Worm (Caenorhabditis elegans): ENCODE measurements around the gene plx-2.

plx-2 gene

DNA sequence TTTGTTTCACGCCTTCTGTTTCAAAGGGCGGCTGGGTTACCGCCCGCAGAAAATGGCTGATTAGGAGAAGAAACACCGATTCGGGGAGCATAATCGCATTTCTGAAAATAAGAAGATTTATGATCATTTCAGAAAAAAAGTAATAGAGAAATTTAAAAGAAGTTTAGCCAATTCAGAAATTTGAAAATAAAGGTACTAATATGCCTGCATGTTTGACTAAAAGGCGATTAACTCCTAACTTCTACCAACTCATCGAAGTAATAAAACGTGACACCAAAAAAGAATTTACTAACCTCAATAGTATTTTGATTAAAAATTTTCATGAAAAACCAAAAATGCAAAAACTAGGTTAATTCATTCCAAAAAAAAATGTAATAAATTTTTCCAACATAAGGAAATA lies at the start of gene plx-2:
plx-2 (minus strand) TSS at position 101 of the 400 bp plus-strand sequence.
- TF ChIP-seq unc-130 (tag; optimal IDR thresholded peaks at IDR 0.05): no peak
- TF ChIP-seq ceh-90 (tag; optimal IDR thresholded peaks at IDR 0.05): no peak
- TF ChIP-seq nhr-77 (tag; optimal IDR thresholded peaks at IDR 0.05): no peak
- TF ChIP-seq unc-30 (tag; optimal IDR thresholded peaks at IDR 0.05): no peak
- TF ChIP-seq aha-1 (tag; optimal IDR thresholded peaks at IDR 0.05): no peak
- no peak for TF ChIP-seq unc-98 (GFP tag; IDR thresholded peaks at IDR 0.05)
- TF ChIP-seq aly-2 (tag; optimal IDR thresholded peaks at IDR 0.05): no peak
- TF ChIP-seq rnt-1 (tag; optimal IDR thresholded peaks at IDR 0.05): no peak
- TF ChIP-seq irx-1 (tag; optimal IDR thresholded peaks at IDR 0.05): no peak
- no peak for TF ChIP-seq ztf-11 (tag; optimal IDR thresholded peaks at IDR 0.05)
- TF ChIP-seq snpc-4 (tag; optimal IDR thresholded peaks at IDR 0.05): no peak
- TF ChIP-seq efl-1 (optimal IDR thresholded peaks at IDR 0.05): no peak
- TF ChIP-seq efl-1 (GFP tag; optimal IDR thresholded peaks at IDR 0.05 in 1 of 2): no peak
- TF ChIP-seq efl-3 (GFP tag; optimal IDR thresholded peaks at IDR 0.05): no peak
- TF ChIP-seq lin-35 (GFP tag; optimal IDR thresholded peaks at IDR 0.05): no peak
- TF ChIP-seq sox-4 (tag; optimal IDR thresholded peaks at IDR 0.05): no peak
- TF ChIP-seq pax-3 (tag; optimal IDR thresholded peaks at IDR 0.05): no peak
- TF ChIP-seq nhr-90 (tag; optimal IDR thresholded peaks at IDR 0.05; ENCODE audit: poor library complexity): no peak
- no peak for TF ChIP-seq vab-15 (tag; optimal IDR thresholded peaks at IDR 0.05)
- no peak for TF ChIP-seq ztf-4 (tag; optimal IDR thresholded peaks at IDR 0.05)

DNA sequence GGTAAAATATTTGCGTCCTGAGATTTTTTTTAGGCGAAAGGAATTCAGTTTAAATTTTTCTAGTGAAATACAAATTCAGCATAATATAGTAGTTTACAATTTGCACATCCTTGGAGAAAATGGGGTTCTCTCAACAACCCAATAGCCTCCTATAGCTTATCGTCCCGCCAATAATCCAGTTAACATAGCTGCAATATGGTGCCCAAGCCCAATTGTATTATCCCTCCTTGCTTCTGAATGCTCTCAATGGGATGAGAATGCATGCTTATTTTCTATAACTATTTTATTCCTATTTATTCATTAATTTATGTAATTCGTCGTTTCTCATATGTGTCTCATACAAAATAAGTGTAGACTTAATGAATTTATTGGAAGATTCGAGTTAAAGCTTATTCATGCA lies 45.3 kb upstream of the plx-2 start:
- no peak for TF ChIP-seq nhr-85 (tag)

ce11 chrII:14455332-14455731 lies 30.6 kb upstream of the plx-2 start, which contains the start of gene dmsr-6:
dmsr-6 (plus strand) TSS chrII:14455632.
- TF ChIP-seq rnt-1 (tag; optimal IDR thresholded peaks at IDR 0.05): no peak
- no peak for TF ChIP-seq Y116A8C.19 (tag; optimal IDR thresholded peaks at IDR 0.05; ENCODE audit: borderline replicate concordance)
- TF ChIP-seq fos-1 (tag; optimal IDR thresholded peaks at IDR 0.05): no peak
- no peak for TF ChIP-seq efl-1 (optimal IDR thresholded peaks at IDR 0.05)
- TF ChIP-seq efl-1 (GFP tag; optimal IDR thresholded peaks at IDR 0.05 in 1 of 2): no peak
- TF ChIP-seq irx-1 (tag; optimal IDR thresholded peaks at IDR 0.05): no peak
- no peak for TF ChIP-seq aha-1 (tag; optimal IDR thresholded peaks at IDR 0.05)
- no peak for TF ChIP-seq unc-98 (GFP tag; IDR thresholded peaks at IDR 0.05)
- TF ChIP-seq elt-2 (tag; optimal IDR thresholded peaks at IDR 0.05): no peak
- no peak for TF ChIP-seq lir-3 (tag; optimal IDR thresholded peaks at IDR 0.05; ENCODE audit: poor library complexity)
- TF ChIP-seq egl-13 (tag; optimal IDR thresholded peaks at IDR 0.05): no peak
- TF ChIP-seq egl-27 (tag; optimal IDR thresholded peaks at IDR 0.05): no peak
- no peak for TF ChIP-seq mef-2 (tag; optimal IDR thresholded peaks at IDR 0.05)
- no peak for TF ChIP-seq snu-23 (GFP tag; optimal IDR thresholded peaks at IDR 0.05)
- TF ChIP-seq nhr-84 (tag; optimal IDR thresholded peaks at IDR 0.05): no peak
- TF ChIP-seq lin-15B (tag; optimal IDR thresholded peaks at IDR 0.05): no peak
- TF ChIP-seq hpl-2 (GFP tag; optimal IDR thresholded peaks at IDR 0.05): no peak
- no peak for TF ChIP-seq aly-2 (tag; optimal IDR thresholded peaks at IDR 0.05)

DNA sequence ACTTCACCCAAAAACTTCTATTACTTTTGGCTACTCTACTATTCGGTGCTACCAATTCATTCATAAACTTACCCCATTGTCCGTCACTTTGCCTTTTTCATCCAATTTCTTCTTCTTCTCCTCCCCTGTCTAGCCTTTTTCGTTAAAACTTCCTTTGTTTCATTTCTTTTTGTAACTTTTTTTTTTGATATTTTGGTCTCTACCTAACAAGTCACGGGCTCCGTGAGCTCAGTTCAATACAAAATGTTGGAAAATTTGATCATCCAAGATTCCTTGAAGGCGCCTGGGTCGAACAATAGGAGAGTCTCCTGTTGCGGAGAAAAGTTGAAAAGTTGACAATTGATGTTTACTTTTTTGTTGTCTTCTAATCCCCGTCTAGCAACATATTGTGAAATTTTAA lies 27.2 kb upstream of the plx-2 start:
- TF ChIP-seq mab-9 (GFP tag; IDR thresholded peaks at IDR 0.05) (no peak), fkh-10 (GFP tag; optimal IDR thresholded peaks at IDR 0.05) (peak; percentile 31), efl-1 (optimal IDR thresholded peaks at IDR 0.05) (no peak), efl-1 (GFP tag; optimal IDR thresholded peaks at IDR 0.05 in 1 of 2) (peak in 1 of 2 experiments; percentile 89)

ce11 chrII:14441144-14441543 lies 16.5 kb upstream of the plx-2 start, which contains the start of gene smg-8:
smg-8 (plus strand) TSS chrII:14441409.
- TF ChIP-seq fkh-4 (tag; optimal IDR thresholded peaks at IDR 0.05; ENCODE audit: borderline replicate concordance) (no peak), vab-15 (tag; optimal IDR thresholded peaks at IDR 0.05) (no peak), nhr-71 (tag; optimal IDR thresholded peaks at IDR 0.05) (no peak), lin-15B (tag; optimal IDR thresholded peaks at IDR 0.05) (peak; percentile 79), efl-1 (optimal IDR thresholded peaks at IDR 0.05) (peak; percentile 98 to 100), efl-1 (GFP tag; optimal IDR thresholded peaks at IDR 0.05 in 1 of 2) (peak; percentile 98 to 100), egl-13 (tag; optimal IDR thresholded peaks at IDR 0.05) (peak; percentile 73), zip-4 (GFP tag; optimal IDR thresholded peaks at IDR 0.05) (peak; percentile 20), C34B4.2 (tag; optimal IDR thresholded peaks at IDR 0.05) (no peak), fkh-10 (GFP tag; optimal IDR thresholded peaks at IDR 0.05) (peak; percentile 31), irx-1 (tag; optimal IDR thresholded peaks at IDR 0.05) (peak; percentile 20), lin-14 (GFP tag; optimal IDR thresholded peaks at IDR 0.05) (no peak), ceh-88 (GFP tag; IDR thresholded peaks at IDR 0.05) (no peak; the same call in 1 of the 2 replicates), isw-1 (GFP tag; IDR thresholded peaks at IDR 0.05) (peak; percentile 68), blmp-1 (tag; optimal IDR thresholded peaks at IDR 0.05) (peak; percentile 59), nhr-20 (tag; optimal IDR thresholded peaks at IDR 0.05) (peak; percentile 78), ztf-4 (tag; optimal IDR thresholded peaks at IDR 0.05) (peak; percentile 17), mef-2 (tag; optimal IDR thresholded peaks at IDR 0.05) (peak; percentile 20), nhr-47 (tag; optimal IDR thresholded peaks at IDR 0.05) (peak; percentile 89), mab-9 (GFP tag; IDR thresholded peaks at IDR 0.05) (no peak), tbx-2 (tag; optimal IDR thresholded peaks at IDR 0.05) (peak; percentile 81)

All from whole organism, L1 larva.